Worm (Caenorhabditis elegans) whole organism, late embryonic: ENCODE results near the gene Y51H7C.1.

Experiments
- C08G9.2 ChIP-seq: sonication (generic microtip); optimal IDR thresholded peaks from 2 replicates; lab custom pipeline; 2016; ENCODE audit warnings: mild to moderate bottlenecking, missing genetic modification characterization, moderate library complexity, missing compliant biosample characterization
- ceh-2 ChIP-seq: sonication (generic microtip); optimal IDR thresholded peaks from 2 replicates; lab custom pipeline; 2016; ENCODE audit warnings: missing genotype, missing genetic modification characterization, missing compliant biosample characterization
- ceh-22 ChIP-seq: sonication (generic microtip); optimal IDR thresholded peaks from 2 replicates; lab custom pipeline; 2017; ENCODE audit warnings: missing biosample characterization, missing genetic modification characterization
- ceh-24 ChIP-seq: sonication (generic microtip); optimal IDR thresholded peaks from 2 replicates; lab custom pipeline; 2016; ENCODE audit warnings: mild to moderate bottlenecking, missing genetic modification characterization, missing compliant biosample characterization
- ceh-30 ChIP-seq: fragments of 150-350 bp; optimal IDR thresholded peaks from 2 replicates; lab custom pipeline; 2014; ENCODE audit warnings: missing biosample characterization, missing genetic modification characterization
- ceh-31 ChIP-seq: sonication (generic microtip); optimal IDR thresholded peaks from 2 replicates; lab custom pipeline; 2016; ENCODE audit warnings: missing genetic modification characterization, missing compliant biosample characterization
- dmd-4 ChIP-seq: sonication (generic microtip); optimal IDR thresholded peaks from 2 replicates; lab custom pipeline; 2016; ENCODE audit warnings: borderline replicate concordance, missing genetic modification characterization, missing compliant biosample characterization
- elt-4 ChIP-seq: sonication (generic microtip); optimal IDR thresholded peaks from 2 replicates; lab custom pipeline; 2016; ENCODE audit warnings: missing genetic modification characterization, missing compliant biosample characterization
- pat-9 ChIP-seq: fragments of 200-800 bp; sonication (Bioruptor generic); optimal IDR thresholded peaks from 2 replicates; lab custom pipeline; 2018; ENCODE audit warnings: mild to moderate bottlenecking, missing genetic modification characterization, moderate library complexity, missing compliant biosample characterization
- pax-1 ChIP-seq: fragments of 150-350 bp; optimal IDR thresholded peaks from 2 replicates; lab custom pipeline; 2014; ENCODE audit warnings: missing biosample characterization, missing genetic modification characterization
- pros-1 ChIP-seq: fragments of 150-350 bp; optimal IDR thresholded peaks from 2 replicates; lab custom pipeline; 2014; ENCODE audit warnings: missing biosample characterization, missing genetic modification reagents, missing genetic modification characterization
- ref-2 ChIP-seq: sonication (generic microtip); optimal IDR thresholded peaks from 2 replicates; lab custom pipeline; 2016; ENCODE audit warnings: missing genetic modification characterization, missing compliant biosample characterization
- syd-9 ChIP-seq: sonication (generic microtip); optimal IDR thresholded peaks from 2 replicates; lab custom pipeline; 2016; ENCODE audit warnings: mild to moderate bottlenecking, missing genetic modification characterization, moderate library complexity, missing compliant biosample characterization
- unc-42 ChIP-seq: sonication (generic microtip); optimal IDR thresholded peaks from 2 replicates; lab custom pipeline; 2016; ENCODE audit warnings: missing genotype, missing genetic modification characterization, missing compliant biosample characterization
- ztf-16 ChIP-seq: sonication (generic microtip); optimal IDR thresholded peaks from 2 replicates; lab custom pipeline; 2017; ENCODE audit warnings: missing genetic modification characterization, missing compliant biosample characterization

Gene Y51H7C.1

ce11 chrII:1517354-1517753 lies 49.8 kb downstream of the Y51H7C.1 start, which contains the start of gene math-45:
math-45 (minus strand) TSS chrII:1517454.
- TF ChIP-seq syd-9 (no peak), dmd-4 (tag; lab: Kevin White, UChicago) (no peak), ceh-30 (tag; lab: Kevin White, UChicago) (no peak), ref-2 (tag; lab: Kevin White, UChicago) (no peak), ceh-22 (tag; lab: Kevin White, UChicago) (no peak), unc-42 (tag; lab: Kevin White, UChicago) (no peak), ceh-2 (no peak), pros-1 (no peak), ceh-24 (no peak)

ce11 chrII:1518914-1519313 lies 51.4 kb downstream of the Y51H7C.1 start, which contains the start of gene Y51H7BR.8:
Y51H7BR.8 (plus strand) TSS chrII:1519214.
- no peak for TF ChIP-seq ztf-16 (tag; lab: Kevin White, UChicago)
- TF ChIP-seq ceh-31 (tag; lab: Kevin White, UChicago) = no peak
- TF ChIP-seq C08G9.2 (tag; lab: Kevin White, UChicago) = no peak
- no peak for TF ChIP-seq pax-1 (tag; lab: Kevin White, UChicago)
- no peak for TF ChIP-seq syd-9
- no peak for TF ChIP-seq pat-9 (tag; lab: Kevin White, UChicago)
- no peak for TF ChIP-seq elt-4 (tag; lab: Kevin White, UChicago)
